Fruit fly (Drosophila melanogaster): ENCODE results near the gene CG18418.

CG18418 gene

DNA sequence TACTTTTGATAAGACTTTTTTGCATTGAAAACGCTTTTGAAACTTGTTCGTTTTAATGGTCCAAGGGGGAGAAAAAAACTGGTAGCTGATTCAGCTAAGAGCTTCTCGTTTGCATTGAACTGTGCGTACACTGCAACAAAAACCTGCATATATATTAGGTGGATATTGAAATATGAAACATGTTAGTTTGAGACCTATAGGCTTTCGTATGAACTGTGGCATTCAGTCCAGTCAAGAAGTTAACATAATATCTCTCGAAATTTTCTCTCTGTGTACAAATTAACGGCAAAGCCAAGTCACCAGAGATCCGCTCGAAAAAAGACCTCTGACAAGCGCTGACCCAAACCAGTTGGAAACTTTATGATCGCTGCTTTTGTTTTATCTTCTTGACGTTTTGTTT lies 8.2 kb upstream of the CG18418 start (continued):
- TF ChIP-seq lmd (GFP tag; IDR thresholded peaks at IDR 0.05) (peak; percentile 85), CG18262 (tag; optimal IDR thresholded peaks at IDR 0.05) (peak; percentile 68), CG12659 (GFP tag; optimal IDR thresholded peaks at IDR 0.05) (peak; percentile 87), slp2 (GFP tag; optimal IDR thresholded peaks at IDR 0.05) (peak; percentile 78), Trl (optimal IDR thresholded peaks at IDR 0.05) (no peak), Trl (GFP tag; optimal IDR thresholded peaks at IDR 0.05) (peak; percentile 83), Mad (GFP tag; optimal IDR thresholded peaks at IDR 0.05) (peak; percentile 86), Mes4 (GFP tag; optimal IDR thresholded peaks at IDR 0.05) (peak; percentile 65), sens (GFP tag) (peak; percentile 94), CG18764 (GFP tag; optimal IDR thresholded peaks at IDR 0.05) (peak; percentile 80), CG30431 (GFP tag; optimal IDR thresholded peaks at IDR 0.05) (peak; percentile 68), Lhr (GFP tag; optimal IDR thresholded peaks at IDR 0.05) (peak; percentile 33), pho (GFP tag; optimal IDR thresholded peaks at IDR 0.05) (peak; percentile 76), CG2875 (GFP tag; optimal IDR thresholded peaks at IDR 0.05) (peak; percentile 50), CG32532 (GFP tag; IDR thresholded peaks at IDR 0.05) (peak; percentile 89), Antp (GFP tag; optimal IDR thresholded peaks at IDR 0.05) (peak; percentile 79), gem (tag; optimal IDR thresholded peaks at IDR 0.05) (peak; percentile 88), CG10979 (tag; optimal IDR thresholded peaks at IDR 0.05) (peak; percentile 78), sna (GFP tag; IDR thresholded peaks at IDR 0.05; ENCODE audit: partially characterized antibody) (no peak), Scr (GFP tag; IDR thresholded peaks at IDR 0.05; ENCODE audit: partially characterized antibody) (no peak), Atf3 (GFP tag; optimal IDR thresholded peaks at IDR 0.05) (peak; percentile 60), cad (GFP tag; optimal IDR thresholded peaks at IDR 0.05) (no peak), CG8359 (GFP tag; optimal IDR thresholded peaks at IDR 0.05; ENCODE audit: borderline replicate concordance) (peak; percentile 61), CG6689 (GFP tag; IDR thresholded peaks at IDR 0.05) (peak; percentile 82), Ssrp (tag; optimal IDR thresholded peaks at IDR 0.05) (peak; percentile 72), CG3065 (GFP tag; optimal IDR thresholded peaks at IDR 0.05) (peak; percentile 29), her (GFP tag; optimal IDR thresholded peaks at IDR 0.05) (peak; percentile 86), Lim3 (GFP tag; IDR thresholded peaks at IDR 0.05) (no peak), nmo (GFP tag; optimal IDR thresholded peaks at IDR 0.05) (peak; percentile 87), tio (GFP tag; optimal IDR thresholded peaks at IDR 0.05) (peak; percentile 62), CG8290 (GFP tag; optimal IDR thresholded peaks at IDR 0.05) (peak; percentile 30), CG8290 (tag; optimal IDR thresholded peaks at IDR 0.05) (peak in 1 of 2 experiments; percentile 94), sisA (GFP tag; IDR thresholded peaks at IDR 0.05) (peak; percentile 91), otp (GFP tag; IDR thresholded peaks at IDR 0.05) (peak; percentile 86), Hand (GFP tag; optimal IDR thresholded peaks at IDR 0.05) (peak; percentile 22), fru (optimal IDR thresholded peaks at IDR 0.05) (no peak), CG10431 (GFP tag; optimal IDR thresholded peaks at IDR 0.05) (peak; percentile 49), chif (GFP tag; optimal IDR thresholded peaks at IDR 0.05) (peak; percentile 84 to 87), zfh1 (GFP tag; IDR thresholded peaks at IDR 0.05) (peak; percentile 82), al (GFP tag; IDR thresholded peaks at IDR 0.05) (peak; percentile 76), Fer3 (tag; optimal IDR thresholded peaks at IDR 0.05) (peak; percentile 87), ems (GFP tag; optimal IDR thresholded peaks at IDR 0.05) (peak; percentile 78), dimm (GFP tag; IDR thresholded peaks at IDR 0.05) (peak; percentile 49; the same call in 1 of the 2 replicates), mirr (GFP tag; optimal IDR thresholded peaks at IDR 0.05) (peak; percentile 59), Ptx1 (GFP tag; IDR thresholded peaks at IDR 0.05) (peak; percentile 84), Dip3 (GFP tag; optimal IDR thresholded peaks at IDR 0.05) (peak; percentile 81), Bdp1 (GFP tag; optimal IDR thresholded peaks at IDR 0.05) (peak; percentile 75), da (GFP tag; optimal IDR thresholded peaks at IDR 0.05) (peak; percentile 51), fd102C (GFP tag; optimal IDR thresholded peaks at IDR 0.05) (no peak), CG31441 (GFP tag; IDR thresholded peaks at IDR 0.05) (peak; percentile 76), CG3281 (GFP tag; optimal IDR thresholded peaks at IDR 0.05) (peak; percentile 82), vvl (GFP tag; IDR thresholded peaks at IDR 0.05) (peak; percentile 87), CG11093 (GFP tag; IDR thresholded peaks at IDR 0.05) (peak; percentile 78; the same call in 2 of the 3 replicates)
